Fruit fly (Drosophila melanogaster) Kc167 (cell line): ENCODE data around the gene Cdc42.

Experiments used
- Myc ChIP-seq: fragments of >200 bp; optimal IDR thresholded peaks from 2 replicates; lab custom pipeline; 2017; ENCODE audit warnings: missing external identifiers
- Sin3A ChIP-seq: fragments of >200 bp; optimal IDR thresholded peaks from 2 replicates; lab custom pipeline; 2018; ENCODE audit warnings: missing external identifiers
- h ChIP-seq: fragments of >200 bp; optimal IDR thresholded peaks from 3 replicates; lab custom pipeline; 2018; ENCODE audit warnings: missing external identifiers
- psq ChIP-seq: fragments of >200 bp; optimal IDR thresholded peaks from 2 replicates; lab custom pipeline; 2017; ENCODE audit warnings: missing external identifiers
- ttk ChIP-seq: sonication (Bioruptor generic); optimal IDR thresholded peaks from 2 replicates; lab custom pipeline; 2017; ENCODE audit warnings: missing external identifiers

DNA sequence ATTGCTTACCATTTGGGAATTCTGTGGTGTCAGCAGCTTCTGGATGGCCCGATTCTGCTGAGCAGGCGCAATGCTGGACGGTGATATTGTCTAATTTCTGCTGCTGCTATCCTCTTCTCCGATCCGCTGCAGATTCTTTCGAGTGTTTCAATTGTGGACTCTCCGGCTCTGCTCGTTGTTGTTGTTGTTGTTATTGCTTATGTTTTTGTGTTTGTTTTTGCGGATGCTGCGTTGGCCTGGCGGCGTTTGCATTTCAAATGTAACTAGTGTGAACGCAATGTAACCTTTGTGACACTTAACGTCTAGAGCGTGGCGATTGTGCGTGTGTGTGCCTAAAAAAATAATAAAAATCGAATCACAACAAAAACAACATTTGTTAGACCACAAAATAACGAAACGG, 15.0 kb downstream of the Cdc42 start:
- TF ChIP-seq psq (lab: Kevin White, UChicago): no peak
- no peak for TF ChIP-seq h
- TF ChIP-seq ttk (lab: Kevin White, UChicago): no peak
- no peak for TF ChIP-seq Myc (lab: Kevin White, UChicago)
- TF ChIP-seq Sin3A (lab: Kevin White, UChicago): no peak
